Worm (Caenorhabditis elegans) whole organism, L4/young adult: ENCODE results near the gene Y43F8C.17.
"Not testable (repeated sequence)": the region's sequence is repeated elsewhere in the genome, so short reads cannot be mapped to it uniquely, and the experiment has no call there.

ENCODE experiments used
- W03F9.2 ChIP-seq: fragments of 150-350 bp; optimal IDR thresholded peaks from 2 replicates; lab custom pipeline; 2014; ENCODE audit warnings: missing biosample characterization, missing genetic modification characterization
- dao-5 ChIP-seq: sonication (generic microtip); optimal IDR thresholded peaks from 2 replicates; lab custom pipeline; 2016; ENCODE audit warnings: missing genotype, missing genetic modification characterization, moderate library complexity, missing compliant biosample characterization
- him-1 ChIP-seq: sonication (generic microtip); optimal IDR thresholded peaks from 2 replicates; lab custom pipeline; 2016; ENCODE audit warnings: missing genotype, missing genetic modification reagents, missing genetic modification characterization, missing compliant biosample characterization

Gene Y43F8C.17

DNA sequence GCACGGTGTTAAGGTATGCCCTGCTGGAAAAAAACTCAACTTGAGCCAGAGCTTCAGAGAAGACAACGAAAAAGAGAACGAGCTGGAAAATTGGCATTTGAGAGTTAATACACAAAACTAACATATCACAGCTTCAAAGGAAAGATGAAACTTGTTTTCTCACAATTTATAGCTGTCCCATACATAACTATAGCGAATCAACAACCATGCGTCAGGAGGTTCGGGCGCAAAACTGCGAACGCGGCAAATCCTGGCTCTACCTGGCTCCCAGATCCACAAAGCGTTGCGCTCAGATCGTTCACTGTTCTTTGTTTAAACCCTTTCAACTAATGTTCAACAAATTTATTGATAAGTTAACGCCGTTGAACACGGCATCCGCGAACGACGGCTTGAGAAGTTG lies 4.3 kb upstream of the Y43F8C.17 start, which contains the start of gene Y43F8C.23:
Gene Y43F8C.23 (minus strand): TSS at position 101 of the 400 bp plus-strand sequence.
- TF ChIP-seq W03F9.2, him-1, dao-5 (tag; lab: Kevin White, UChicago): not testable (repeated sequence)

DNA sequence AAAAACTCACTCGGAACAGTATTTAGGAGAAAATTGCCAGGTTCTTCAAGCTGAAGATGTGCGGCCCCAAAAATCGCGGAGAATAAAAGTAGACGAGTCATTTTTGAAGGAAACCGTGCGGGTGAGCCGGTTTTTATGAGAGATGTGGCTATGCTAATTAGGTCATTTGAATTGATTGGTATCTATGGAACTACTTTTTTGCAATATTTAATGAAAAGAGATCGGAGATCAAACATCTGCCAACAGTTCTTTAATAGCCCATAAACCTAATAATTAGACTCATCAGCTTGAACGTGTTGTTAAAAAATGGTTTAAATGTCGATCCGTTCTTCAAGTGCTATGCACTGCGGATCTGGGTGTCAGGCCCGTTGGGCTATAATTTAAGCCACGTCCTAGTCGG lies 528 bp upstream of the Y43F8C.17 start, which contains the start of gene Y43F8C.16:
Gene Y43F8C.16 (minus strand): TSS at position 101 of the 400 bp plus-strand sequence.
- TF ChIP-seq dao-5 (tag; lab: Kevin White, UChicago) (no peak), him-1 (tag; lab: Kevin White, UChicago) (no peak), W03F9.2 (tag; lab: Kevin White, UChicago) (no peak)

DNA sequence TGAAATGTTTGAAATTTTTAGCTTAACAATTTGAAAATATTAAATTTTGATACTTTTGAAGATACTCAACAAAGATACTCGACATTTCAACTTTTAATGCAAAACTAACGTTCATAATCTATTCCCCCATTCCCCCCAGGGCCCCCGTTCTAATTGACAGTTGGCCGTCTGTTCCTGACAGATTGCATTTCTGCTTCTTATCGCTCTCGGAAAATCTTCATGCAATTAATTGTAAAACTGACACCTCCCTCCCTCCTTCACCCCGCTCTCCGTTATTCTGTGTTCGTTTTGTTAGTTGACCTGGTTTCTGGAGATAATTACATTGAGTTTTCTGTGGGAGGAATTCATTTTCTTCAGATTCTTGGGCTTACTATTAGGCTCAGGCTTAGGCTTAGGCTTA lies 2.0 kb downstream of the Y43F8C.17 start:
- no peak for TF ChIP-seq dao-5 (tag; lab: Kevin White, UChicago)
- no peak for TF ChIP-seq W03F9.2 (tag; lab: Kevin White, UChicago)
- no peak for TF ChIP-seq him-1 (tag; lab: Kevin White, UChicago)

DNA sequence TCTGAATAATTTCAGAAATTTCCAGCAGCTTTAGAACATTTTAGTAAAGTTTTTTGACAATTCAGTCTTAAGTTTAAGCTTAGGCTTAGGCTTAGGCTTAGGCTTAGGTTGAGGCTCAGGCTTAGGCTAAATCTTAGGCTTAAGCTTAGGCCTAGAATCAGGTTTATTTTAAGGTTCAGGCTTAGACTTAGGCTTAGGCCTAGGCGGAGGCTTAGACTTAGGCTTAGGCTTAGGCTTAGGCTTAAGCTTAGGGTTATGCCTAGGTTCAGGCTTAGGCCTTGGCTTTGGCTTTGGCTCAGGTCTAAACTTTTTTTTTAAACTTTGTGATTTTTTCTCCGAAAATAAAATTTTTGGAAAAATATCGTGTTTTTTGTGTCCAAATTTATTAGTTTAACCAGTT lies 2.7 kb downstream of the Y43F8C.17 start:
- TF ChIP-seq W03F9.2 (tag; lab: Kevin White, UChicago) (no peak), him-1 (tag; lab: Kevin White, UChicago) (no peak), dao-5 (tag; lab: Kevin White, UChicago) (no peak)

DNA sequence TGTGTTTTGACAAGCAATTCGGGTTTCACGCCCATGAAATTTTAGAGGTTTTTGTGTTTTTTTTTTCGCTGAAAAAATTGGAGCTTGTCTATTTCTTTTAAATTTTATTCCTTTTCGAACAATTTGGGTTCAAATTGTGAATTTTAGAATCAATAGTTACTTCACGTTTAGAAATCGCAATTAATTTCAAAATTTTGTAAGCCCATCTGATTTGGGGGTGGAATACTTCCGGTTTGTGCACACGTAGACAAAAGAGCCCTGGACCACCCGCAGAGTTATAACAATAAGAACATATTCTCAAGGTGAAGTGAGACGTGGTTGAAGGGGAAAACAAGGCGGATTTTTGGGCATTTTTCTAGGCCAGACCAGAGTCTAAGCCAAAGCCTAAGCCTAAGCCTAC lies 3.3 kb downstream of the Y43F8C.17 start, which contains the start of gene Y116F11A.6:
Gene Y116F11A.6 (plus strand): TSS at position 301 of the 400 bp plus-strand sequence.
- TF ChIP-seq W03F9.2 (tag; lab: Kevin White, UChicago) (no peak), dao-5 (tag; lab: Kevin White, UChicago) (no peak), him-1 (tag; lab: Kevin White, UChicago) (no peak)

DNA sequence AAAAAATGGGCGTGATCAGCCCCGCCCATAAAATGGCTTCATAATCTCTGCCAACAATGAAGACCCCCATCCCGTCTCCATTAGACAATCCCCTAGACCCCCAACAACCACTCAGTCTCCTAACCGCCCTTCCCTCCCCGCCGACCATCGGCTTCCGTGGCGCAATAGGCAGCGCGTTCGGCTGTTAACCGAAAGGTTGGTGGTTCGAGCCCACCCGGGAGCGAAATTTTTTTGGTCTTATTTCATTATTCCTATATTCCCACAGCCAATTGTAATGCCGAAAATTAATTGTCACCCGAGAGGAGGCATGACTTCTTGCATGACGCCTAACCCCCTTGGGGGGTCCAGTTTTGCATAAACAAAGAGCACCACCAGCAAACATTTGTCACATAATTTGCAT lies 6.9 kb downstream of the Y43F8C.17 start:
- TF ChIP-seq him-1 (tag; lab: Kevin White, UChicago) (no peak), dao-5 (tag; lab: Kevin White, UChicago) (no peak), W03F9.2 (tag; lab: Kevin White, UChicago) (no peak)

DNA sequence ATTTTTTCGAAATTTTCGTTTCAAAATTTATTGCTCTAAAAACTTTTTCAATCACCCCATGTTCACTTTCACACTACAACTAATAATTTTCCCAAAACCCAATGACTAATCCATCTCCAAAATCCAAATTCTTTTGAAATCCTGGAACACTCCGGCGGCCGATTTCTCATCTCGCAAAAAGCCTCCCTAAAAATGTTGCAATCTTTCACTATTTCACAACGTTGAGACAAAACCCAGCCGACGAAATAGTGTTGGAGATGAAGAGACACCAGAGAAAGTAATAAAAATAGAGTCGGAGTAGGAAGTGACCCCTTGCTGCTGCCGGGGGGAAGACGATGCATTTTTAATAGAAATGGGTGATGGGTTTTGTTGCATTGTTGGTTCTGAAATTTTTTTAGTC lies 8.6 kb downstream of the Y43F8C.17 start:
- TF ChIP-seq him-1 (tag; lab: Kevin White, UChicago), result no peak
- TF ChIP-seq dao-5 (tag; lab: Kevin White, UChicago), result no peak

DNA sequence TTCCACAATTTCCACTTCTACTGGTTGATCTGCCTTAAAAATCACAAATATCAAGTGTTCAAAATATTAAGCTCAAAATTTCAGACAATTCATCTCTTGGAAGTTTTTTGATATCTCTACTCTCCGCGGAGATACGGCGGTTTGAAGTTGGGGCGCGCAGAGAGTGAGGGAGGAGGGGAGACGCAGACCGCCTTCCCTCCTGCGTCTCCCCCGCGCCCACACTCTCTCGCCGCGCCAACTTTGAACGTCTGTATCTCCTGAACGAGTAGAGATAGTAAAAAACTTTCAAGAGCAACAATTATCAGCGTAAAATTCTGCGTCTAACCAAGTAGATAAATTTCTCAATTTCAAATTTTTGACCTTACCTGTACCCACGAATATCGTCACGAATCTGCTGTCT lies 12.0 kb downstream of the Y43F8C.17 start:
- no peak for TF ChIP-seq him-1 (tag; lab: Kevin White, UChicago)
- no peak for TF ChIP-seq dao-5 (tag; lab: Kevin White, UChicago)
- no peak for TF ChIP-seq W03F9.2 (tag; lab: Kevin White, UChicago)

DNA sequence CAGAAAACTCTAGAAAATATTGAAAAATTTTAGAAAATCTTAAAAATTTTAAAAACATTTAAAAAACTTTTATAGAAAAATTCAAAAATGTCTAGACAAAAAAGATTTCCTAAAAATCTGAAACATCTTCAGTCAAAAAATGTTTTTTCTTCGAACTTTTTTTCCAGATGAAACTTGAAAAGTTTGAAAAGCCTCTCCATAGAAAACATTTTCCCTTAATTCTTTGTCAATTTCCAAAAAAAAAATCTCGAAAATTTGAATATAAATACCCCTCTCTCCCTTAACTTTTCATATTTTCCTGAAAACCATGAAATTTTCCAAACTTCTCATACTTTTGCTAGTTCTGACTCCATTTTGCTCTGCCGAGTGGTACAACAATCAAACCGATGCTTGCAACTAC lies 12.8 kb downstream of the Y43F8C.17 start, which contains the start of gene Y116F11A.3:
Gene Y116F11A.3 (plus strand): TSS at position 301 of the 400 bp plus-strand sequence.
- no peak for TF ChIP-seq him-1 (tag; lab: Kevin White, UChicago)
- no peak for TF ChIP-seq dao-5 (tag; lab: Kevin White, UChicago)

DNA sequence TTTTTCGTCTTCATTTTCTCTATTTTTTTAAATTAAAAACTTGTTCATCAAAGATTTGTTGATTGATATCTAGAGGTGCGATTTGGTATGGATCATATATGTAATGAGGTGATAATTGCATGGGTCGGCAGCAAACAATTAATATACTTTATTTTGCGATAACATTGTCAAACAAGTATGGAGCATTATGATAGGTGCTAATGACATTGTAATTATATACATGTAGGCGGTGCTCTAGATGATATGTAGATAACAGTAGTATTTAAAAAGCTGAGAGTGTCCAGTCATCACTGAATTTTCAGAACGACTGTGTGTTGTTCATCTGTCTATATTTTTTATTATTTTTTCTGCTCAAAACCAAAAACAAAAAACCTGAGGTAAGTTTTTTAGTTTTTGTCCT lies 14.3 kb downstream of the Y43F8C.17 start, which contains the start of gene Y116F11A.1:
Gene Y116F11A.1 (plus strand): TSS at position 301 of the 400 bp plus-strand sequence.
- TF ChIP-seq him-1 (tag; lab: Kevin White, UChicago) (no peak), W03F9.2 (tag; lab: Kevin White, UChicago) (no peak), dao-5 (tag; lab: Kevin White, UChicago) (no peak)

DNA sequence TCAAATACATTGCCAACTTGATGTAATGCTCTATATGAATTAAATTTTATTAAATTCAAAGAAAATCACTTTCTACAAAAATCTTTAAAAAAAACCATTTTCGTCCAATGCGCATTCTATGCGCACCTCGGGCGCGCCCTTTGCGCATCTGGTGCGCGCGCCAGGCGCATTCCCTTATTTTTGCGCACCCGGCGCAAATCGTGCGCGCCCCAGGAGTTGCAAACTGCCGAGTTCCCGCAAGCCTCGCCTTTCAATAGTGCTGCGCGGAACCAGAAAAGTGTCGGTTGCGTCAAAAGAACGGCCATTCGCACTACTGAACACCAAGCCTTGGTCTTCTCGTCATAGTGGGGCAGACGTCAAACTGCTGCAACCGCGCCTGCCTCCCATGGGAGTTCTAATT lies 17.8 kb downstream of the Y43F8C.17 start:
- TF ChIP-seq him-1 (tag; lab: Kevin White, UChicago) (no peak), W03F9.2 (tag; lab: Kevin White, UChicago) (no peak), dao-5 (tag; lab: Kevin White, UChicago) (no peak)

DNA sequence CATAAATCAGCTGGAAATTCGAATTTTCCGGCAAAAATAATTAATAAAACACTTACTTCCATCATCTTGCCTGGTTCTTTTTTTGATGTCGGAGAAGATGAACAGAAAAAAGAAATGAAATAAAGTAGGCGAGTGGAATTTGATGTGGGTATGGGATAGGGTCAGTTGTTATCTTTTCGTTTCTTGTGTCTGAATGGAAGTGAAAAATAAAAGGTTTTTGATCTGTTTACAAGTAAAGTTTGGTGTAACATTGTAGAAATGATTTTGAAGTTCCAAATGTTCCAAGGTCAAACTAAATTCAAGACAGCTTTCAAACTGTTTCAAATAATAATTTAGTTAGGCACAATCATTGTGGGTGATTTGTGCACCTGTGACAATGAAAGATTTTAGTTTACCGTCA lies 21.5 kb downstream of the Y43F8C.17 start, which contains the start of gene W04E12.7:
Gene W04E12.7 (minus strand): TSS at position 101 of the 400 bp plus-strand sequence.
- TF ChIP-seq him-1 (tag; lab: Kevin White, UChicago) (no peak), W03F9.2 (tag; lab: Kevin White, UChicago) (no peak), dao-5 (tag; lab: Kevin White, UChicago) (no peak)

DNA sequence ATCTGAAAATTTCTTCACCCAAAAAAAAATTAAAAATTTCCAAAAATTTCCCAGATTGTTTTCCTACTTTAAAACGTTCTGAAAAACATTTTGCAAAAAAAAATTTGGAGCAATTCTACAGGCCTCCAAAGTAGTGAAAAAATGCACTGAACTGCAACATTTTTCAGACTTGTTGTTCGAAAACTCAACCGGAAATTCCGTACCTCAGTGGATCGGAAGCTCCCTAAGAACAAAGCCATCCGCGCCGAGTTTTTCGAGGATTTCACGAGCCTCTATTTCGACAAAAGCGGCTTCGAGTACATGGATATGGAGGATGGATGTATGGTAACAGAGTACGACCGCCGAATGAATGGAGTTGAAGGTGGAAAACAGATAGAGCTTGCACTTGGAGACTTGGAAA lies 22.2 kb downstream of the Y43F8C.17 start, which contains the start of gene fbxa-131:
Gene fbxa-131 (plus strand): TSS at position 301 of the 400 bp plus-strand sequence.
- TF ChIP-seq W03F9.2 (tag; lab: Kevin White, UChicago), result no peak
- no peak for TF ChIP-seq dao-5 (tag; lab: Kevin White, UChicago)
- TF ChIP-seq him-1 (tag; lab: Kevin White, UChicago), result no peak

DNA sequence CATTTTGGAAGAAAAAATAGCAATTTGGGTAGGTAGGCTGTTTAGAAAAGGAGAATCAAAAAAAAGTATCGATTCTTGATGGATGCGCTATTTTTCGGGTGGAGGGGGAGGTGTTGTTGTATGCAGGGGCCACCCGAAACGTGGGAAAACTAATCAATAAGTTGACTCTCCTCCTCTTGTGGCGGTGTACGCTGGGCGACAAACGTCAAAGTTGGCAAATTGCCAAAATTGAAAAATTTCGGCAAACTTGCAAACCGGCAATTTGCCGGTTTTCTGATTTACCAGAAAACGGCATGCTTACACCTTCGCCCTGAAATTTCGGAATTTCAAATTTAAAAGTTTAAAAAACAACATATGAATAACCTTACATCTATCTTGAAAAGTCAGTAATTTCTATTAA lies 25.1 kb downstream of the Y43F8C.17 start, which contains the start of gene W04E12.2:
Gene W04E12.2 (minus strand): TSS at position 101 of the 400 bp plus-strand sequence.
- TF ChIP-seq him-1 (tag; lab: Kevin White, UChicago) (no peak), dao-5 (tag; lab: Kevin White, UChicago) (no peak)
